Fruit fly (Drosophila melanogaster): Measurements from ENCODE around the gene CG4511.

CG4511 gene

DNA sequence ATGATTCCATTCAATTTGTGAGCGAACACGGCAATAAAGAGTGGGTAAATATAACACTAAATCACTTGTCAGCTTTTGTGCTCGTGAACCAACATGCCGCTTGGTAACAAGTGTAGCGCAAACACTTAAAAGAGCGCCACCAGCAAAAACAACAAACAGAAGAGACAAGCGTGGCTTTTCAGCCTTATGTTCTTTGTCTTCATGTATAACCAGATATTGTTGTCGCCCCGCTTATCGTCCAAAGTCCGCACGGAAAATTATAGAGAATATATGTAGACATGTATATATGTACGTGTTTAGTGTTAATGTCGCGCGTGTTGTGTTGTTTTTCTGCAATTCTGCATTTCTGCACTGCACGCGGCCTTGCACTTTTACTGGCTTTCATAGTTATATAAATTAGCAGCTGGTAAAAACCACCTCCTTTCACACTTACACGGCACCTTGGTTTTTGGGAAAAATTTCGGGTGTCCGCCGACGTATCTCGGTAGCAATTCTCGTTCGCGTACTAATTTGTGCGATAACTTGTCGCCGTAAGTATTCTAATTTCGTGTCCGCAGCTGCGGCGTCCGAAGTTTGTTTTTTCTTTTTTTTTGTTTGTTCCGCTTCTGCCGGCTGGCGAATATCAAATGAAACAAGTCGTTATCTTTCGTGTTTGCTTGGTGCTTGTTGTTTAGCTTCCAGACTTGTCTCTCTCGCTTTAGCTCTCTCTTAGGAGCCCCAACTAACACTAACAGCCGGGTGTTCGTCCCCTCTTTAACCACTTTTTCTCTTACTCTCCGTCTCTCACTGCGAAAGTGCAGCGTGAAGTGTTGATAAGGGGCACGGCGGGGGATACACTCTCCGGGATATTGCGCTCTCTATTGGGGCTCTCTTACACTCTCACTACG lies 34.6 kb downstream of the CG4511 start (continued):
- TF ChIP-seq sqz (GFP tag; optimal IDR thresholded peaks at IDR 0.05): no peak
- TF ChIP-seq oc (tag; optimal IDR thresholded peaks at IDR 0.05): no peak
- TF ChIP-seq Atf6 (GFP tag; IDR thresholded peaks at IDR 0.05): peak; percentile 56; the same call in 1 of the 2 replicates
- no peak for TF ChIP-seq gce (GFP tag; IDR thresholded peaks at IDR 0.05)
- no peak for TF ChIP-seq jumu (GFP tag; optimal IDR thresholded peaks at IDR 0.05)
- no peak for TF ChIP-seq CG12942 (GFP tag; optimal IDR thresholded peaks at IDR 0.05)
- no peak for TF ChIP-seq br (optimal IDR thresholded peaks at IDR 0.05)
- peak; percentile 19 for TF ChIP-seq wek (GFP tag; optimal IDR thresholded peaks at IDR 0.05)
- TF ChIP-seq vfl (GFP tag; optimal IDR thresholded peaks at IDR 0.05): no peak
- no peak for TF ChIP-seq CG3726 (GFP tag; IDR thresholded peaks at IDR 0.05)
- peak; percentile 33 for TF ChIP-seq CG10543 (GFP tag; optimal IDR thresholded peaks at IDR 0.05)
- no peak for TF ChIP-seq CG5180 (GFP tag; optimal IDR thresholded peaks at IDR 0.05)
- no peak for TF ChIP-seq CG15514 (GFP tag; optimal IDR thresholded peaks at IDR 0.05)
- TF ChIP-seq wor (GFP tag; IDR thresholded peaks at IDR 0.05): no peak
- no peak for TF ChIP-seq CG7786 (GFP tag; optimal IDR thresholded peaks at IDR 0.05)
- no peak for TF ChIP-seq az2 (GFP tag; optimal IDR thresholded peaks at IDR 0.05)
- TF ChIP-seq CG43689 (GFP tag; IDR thresholded peaks at IDR 0.05): no peak
- peak; percentile 17 for TF ChIP-seq Hmr (GFP tag; optimal IDR thresholded peaks at IDR 0.05)
- no peak for TF ChIP-seq bbx (GFP tag; IDR thresholded peaks at IDR 0.05; ENCODE audit: partially characterized antibody)
- TF ChIP-seq C15 (GFP tag; IDR thresholded peaks at IDR 0.05): no peak; the same call in 2 of the 3 replicates
- TF ChIP-seq CG12769 (tag; optimal IDR thresholded peaks at IDR 0.05): peak; percentile 89
- TF ChIP-seq CG15073 (GFP tag; optimal IDR thresholded peaks at IDR 0.05): no peak
- peak; percentile 51 for TF ChIP-seq sug (tag; optimal IDR thresholded peaks at IDR 0.05)
- TF ChIP-seq Xbp1 (GFP tag; optimal IDR thresholded peaks at IDR 0.05): peak; percentile 2
- peak; percentile 98 for TF ChIP-seq crol (GFP tag; IDR thresholded peaks at IDR 0.05)
- no peak for TF ChIP-seq kay (GFP tag; optimal IDR thresholded peaks at IDR 0.05)
- no peak for TF ChIP-seq CG2116 (GFP tag; optimal IDR thresholded peaks at IDR 0.05)
- no peak for TF ChIP-seq zen (tag; optimal IDR thresholded peaks at IDR 0.05)
- TF ChIP-seq lov (optimal IDR thresholded peaks at IDR 0.05): no peak
- peak; percentile 61; the same call in 1 of the 3 replicates for TF ChIP-seq lov (GFP tag; IDR thresholded peaks at IDR 0.05)
- TF ChIP-seq tup (GFP tag; optimal IDR thresholded peaks at IDR 0.05): no peak
- no peak for TF ChIP-seq CG31441 (GFP tag; IDR thresholded peaks at IDR 0.05)
- peak; percentile 58 for TF ChIP-seq CG3995 (GFP tag; optimal IDR thresholded peaks at IDR 0.05)
- TF ChIP-seq CG1647 (GFP tag; optimal IDR thresholded peaks at IDR 0.05): no peak
- no peak for TF ChIP-seq pfk (GFP tag; optimal IDR thresholded peaks at IDR 0.05)
- TF ChIP-seq CG10431 (GFP tag; optimal IDR thresholded peaks at IDR 0.05): peak; percentile 49
- TF ChIP-seq her (GFP tag; optimal IDR thresholded peaks at IDR 0.05): peak; percentile 4
- TF ChIP-seq ci (GFP tag; IDR thresholded peaks at IDR 0.05): peak; percentile 77
- peak; percentile 80 for TF ChIP-seq Rfx (GFP tag; IDR thresholded peaks at IDR 0.05)
- TF ChIP-seq CG6765 (GFP tag; optimal IDR thresholded peaks at IDR 0.05): peak; percentile 17
- no peak for TF ChIP-seq CG30020 (tag; optimal IDR thresholded peaks at IDR 0.05)
- peak; percentile 64 for TF ChIP-seq CG2678 (tag; optimal IDR thresholded peaks at IDR 0.05)
- no peak for TF ChIP-seq Myb (GFP tag; optimal IDR thresholded peaks at IDR 0.05)
- TF ChIP-seq CG6654 (GFP tag; optimal IDR thresholded peaks at IDR 0.05): no peak
- peak; percentile 25; the same call in 1 of the 4 replicates for TF ChIP-seq Gug (GFP tag; IDR thresholded peaks at IDR 0.05)
- TF ChIP-seq CG16779 (GFP tag; IDR thresholded peaks at IDR 0.05): peak; percentile 28; the same call in 1 of the 2 replicates
- 0 out of 2 replicates have a peak, but pooled peaks have one; percentile 12 for TF ChIP-seq CG17328 (GFP tag; IDR thresholded peaks at IDR 0.05)
- TF ChIP-seq caup (GFP tag; optimal IDR thresholded peaks at IDR 0.05; ENCODE audit: severe bottlenecking): peak; percentile 30
- peak; percentile 30; the same call in 1 of the 2 replicates for TF ChIP-seq ara (GFP tag; IDR thresholded peaks at IDR 0.05)

All from whole organism, embryonic.